Fruit fly (Drosophila melanogaster): Measurements from ENCODE around the gene betaggt-I.

DNA sequence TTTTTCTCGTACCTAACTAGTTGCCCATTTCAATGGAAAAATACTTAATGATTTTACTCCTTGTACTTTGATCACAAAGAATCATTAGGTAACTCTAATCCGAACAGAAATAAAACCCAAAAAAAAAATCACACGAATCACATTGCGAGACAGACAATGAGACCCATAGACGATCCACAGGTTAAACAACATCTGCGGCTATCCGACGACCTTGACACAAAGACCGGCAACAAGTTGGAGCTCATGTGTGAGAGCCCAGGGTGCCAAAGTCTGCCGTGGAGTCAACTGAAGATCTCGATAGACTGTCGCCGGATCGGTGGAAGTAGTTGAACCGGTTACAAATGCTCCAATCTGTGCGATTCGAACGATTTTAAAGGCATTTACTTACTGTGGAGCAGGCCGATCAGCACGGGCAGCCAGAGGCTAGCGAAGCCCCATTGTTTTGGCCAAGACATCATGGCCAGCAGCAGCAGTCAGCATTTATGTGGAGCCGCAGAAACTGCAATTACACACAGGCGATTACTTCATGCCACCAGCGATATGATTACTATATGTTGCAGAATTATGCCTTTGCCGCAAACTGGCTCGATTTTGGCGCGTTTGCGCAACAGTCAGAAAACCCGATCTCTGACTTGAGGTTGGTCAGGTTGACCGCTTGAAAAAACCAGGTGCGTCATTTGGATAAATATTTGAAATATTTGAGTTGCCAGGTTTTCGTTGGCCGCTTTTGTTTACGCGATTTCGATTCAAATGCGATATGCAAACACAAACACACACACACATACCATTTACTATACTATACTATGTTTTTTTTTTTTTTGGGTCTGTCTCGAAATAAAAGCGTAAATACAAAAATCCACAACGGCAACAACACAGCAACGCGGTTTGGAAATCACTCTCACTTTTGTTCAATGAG, 39.8 kb upstream of the betaggt-I start:
- no peak for TF ChIP-seq insv (optimal IDR thresholded peaks at IDR 0.05)
- TF ChIP-seq ttk (optimal IDR thresholded peaks at IDR 0.05): no peak
- TF ChIP-seq h (optimal IDR thresholded peaks at IDR 0.05): no peak
- no peak for TF ChIP-seq Myc (optimal IDR thresholded peaks at IDR 0.05)

Measured in Kc167 (cell line).